Fruit fly (Drosophila melanogaster) whole organism, embryonic: ENCODE data around the gene CycA.

Source experiments
- Atf3 ChIP-seq: fragments of 200-800 bp; sonication (Bioruptor generic); optimal IDR thresholded peaks from 3 replicates; lab custom pipeline; 2016; ENCODE audit warnings: missing biosample characterization, missing genetic modification characterization
- Atf6 ChIP-seq: fragments of 200-800 bp; sonication (Bioruptor generic); IDR thresholded peaks from 2 replicates; pipeline ENCODE4 v1.3.6; 2022; ENCODE audit warnings: missing biosample characterization, missing genetic modification characterization
- Awh ChIP-seq: fragments of 200-800 bp; sonication (Bioruptor generic); IDR thresholded peaks from 2 replicates; pipeline ENCODE4, ENCODE4 v1.3.6; 2022; ENCODE audit warnings: missing biosample characterization, missing genetic modification characterization
- CG10959 ChIP-seq: fragments of 200-800 bp; sonication (Bioruptor generic); IDR thresholded peaks from 2 replicates; pipeline ENCODE4 v1.3.6; 2022; ENCODE audit warnings: missing biosample characterization, missing genetic modification characterization
- CG11504 ChIP-seq: fragments of 200-800 bp; sonication (Bioruptor generic); optimal IDR thresholded peaks from 3 replicates; lab custom pipeline; 2019; ENCODE audit warnings: missing biosample characterization, mild to moderate bottlenecking, missing genetic modification characterization, moderate library complexity
- CG11696 ChIP-seq: fragments of 200-800 bp; sonication (Bioruptor generic); IDR thresholded peaks from 2 replicates; pipeline ENCODE4 v1.3.6; 2022; ENCODE audit warnings: missing biosample characterization, missing genetic modification characterization
- CG12071 ChIP-seq: fragments of 200-800 bp; sonication (Bioruptor generic); optimal IDR thresholded peaks from 3 replicates; lab custom pipeline; 2018; ENCODE audit warnings: missing biosample characterization, mild to moderate bottlenecking, missing genetic modification characterization
- CG1603 ChIP-seq: fragments of 200-800 bp; sonication (Bioruptor generic); optimal IDR thresholded peaks from 2 replicates; lab custom pipeline; 2019; ENCODE audit warnings: missing biosample characterization, mild to moderate bottlenecking, missing genetic modification characterization, moderate library complexity
- CG18764 ChIP-seq: fragments of 200-800 bp; sonication (Bioruptor generic); optimal IDR thresholded peaks from 3 replicates; lab custom pipeline; 2016; ENCODE audit warnings: missing biosample characterization, missing genetic modification characterization
- CG31365 ChIP-seq: fragments of 200-800 bp; sonication (Bioruptor generic); optimal IDR thresholded peaks from 2 replicates; lab custom pipeline; 2018; ENCODE audit warnings: missing biosample characterization, mild to moderate bottlenecking, missing genetic modification characterization
- CG3163 ChIP-seq: fragments of 200-800 bp; sonication (Bioruptor generic); optimal IDR thresholded peaks from 3 replicates; lab custom pipeline; 2016; ENCODE audit warnings: missing biosample characterization, missing genetic modification characterization
- CG6765 ChIP-seq: fragments of 200-800 bp; sonication (Bioruptor generic); optimal IDR thresholded peaks from 3 replicates; lab custom pipeline; 2017; ENCODE audit warnings: missing biosample characterization, mild to moderate bottlenecking, missing genetic modification characterization
- CG7963 ChIP-seq: fragments of 200-800 bp; sonication (Bioruptor generic); IDR thresholded peaks from 3 replicates; pipeline ENCODE4 v1.3.6; 2022; ENCODE audit warnings: missing biosample characterization, missing genetic modification characterization; ENCODE audit not compliant: partially characterized antibody
- CG9932 ChIP-seq: fragments of 200-800 bp; sonication (Bioruptor generic); IDR thresholded peaks from 2 replicates; pipeline ENCODE4 v1.3.6; 2022; ENCODE audit warnings: missing biosample characterization, missing genetic modification characterization
- Dip3 ChIP-seq: fragments of 200-800 bp; sonication (Bioruptor generic); optimal IDR thresholded peaks from 3 replicates; lab custom pipeline; 2016; ENCODE audit warnings: missing biosample characterization, missing genetic modification characterization
- Dp ChIP-seq: fragments of 200-800 bp; sonication (Bioruptor generic); optimal IDR thresholded peaks from 2 replicates; lab custom pipeline; 2018; ENCODE audit warnings: missing biosample characterization, mild to moderate bottlenecking, missing genetic modification characterization, moderate library complexity
- H15 ChIP-seq: fragments of 200-800 bp; sonication (Bioruptor generic); IDR thresholded peaks from 3 replicates; pipeline ENCODE4 v1.3.6; 2022; ENCODE audit warnings: missing biosample characterization, missing genetic modification characterization
- Hand ChIP-seq: fragments of 200-800 bp; sonication (Bioruptor generic); optimal IDR thresholded peaks from 2 replicates; lab custom pipeline; 2017; ENCODE audit warnings: mild to moderate bottlenecking, missing biosample characterization, missing genetic modification reagents, missing genetic modification characterization
- Lpt ChIP-seq: fragments of >200 bp; optimal IDR thresholded peaks from 2 replicates; lab custom pipeline; 2018; ENCODE audit warnings: missing biosample characterization, missing genetic modification characterization
- Mad ChIP-seq: fragments of 200-800 bp; sonication (Bioruptor generic); optimal IDR thresholded peaks from 2 replicates; lab custom pipeline; 2016; ENCODE audit warnings: missing biosample characterization, missing genetic modification characterization
- Myb ChIP-seq: fragments of 200-800 bp; sonication (Bioruptor generic); optimal IDR thresholded peaks from 2 replicates; lab custom pipeline; 2016; ENCODE audit warnings: missing biosample characterization, missing genetic modification characterization
- NfI ChIP-seq: fragments of 200-800 bp; sonication (Bioruptor generic); optimal IDR thresholded peaks from 3 replicates; lab custom pipeline; 2018; ENCODE audit warnings: missing biosample characterization, mild to moderate bottlenecking, missing genetic modification characterization, moderate library complexity
- PHDP ChIP-seq: fragments of 200-800 bp; sonication (Bioruptor generic); optimal IDR thresholded peaks from 3 replicates; lab custom pipeline; 2018; ENCODE audit warnings: missing biosample characterization, mild to moderate bottlenecking, missing genetic modification characterization, moderate library complexity
- Stat92E ChIP-seq, 3 experiments: fragments of >200 bp in 2 of 3; fragments of 200-800 bp in 1 of 3; sonication (Bioruptor generic) in 1 of 3; optimal IDR thresholded peaks; 2 replicates each; lab custom pipeline; 2017 to 2019; ENCODE audit warnings: missing biosample characterization in 3 of 3, missing genetic modification characterization in 3 of 3, mild to moderate bottlenecking in 1 of 3, moderate library complexity in 1 of 3
- YL-1 ChIP-seq: fragments of 200-800 bp; sonication (Bioruptor generic); optimal IDR thresholded peaks from 3 replicates; lab custom pipeline; 2017; ENCODE audit warnings: missing biosample characterization, mild to moderate bottlenecking, missing genetic modification characterization
- ase ChIP-seq: fragments of 200-800 bp; sonication (Bioruptor generic); IDR thresholded peaks from 3 replicates; pipeline ENCODE4 v1.3.6; 2022; ENCODE audit warnings: missing biosample characterization, missing genetic modification characterization
- bbx ChIP-seq: fragments of 200-800 bp; sonication (Bioruptor generic); IDR thresholded peaks from 2 replicates; pipeline ENCODE4 v1.3.6; 2022; ENCODE audit warnings: missing biosample characterization, missing genetic modification characterization; ENCODE audit not compliant: partially characterized antibody
- cato ChIP-seq: fragments of 200-800 bp; sonication (Bioruptor generic); optimal IDR thresholded peaks from 2 replicates; lab custom pipeline; 2016; ENCODE audit warnings: missing biosample characterization, missing genetic modification characterization, borderline replicate concordance
- dati ChIP-seq: fragments of 200-800 bp; sonication (Bioruptor generic); IDR thresholded peaks from 2 replicates; pipeline ENCODE4 v1.3.6; 2022; ENCODE audit warnings: missing biosample characterization, missing genetic modification characterization
- dimm ChIP-seq: fragments of 200-800 bp; sonication (Bioruptor generic); IDR thresholded peaks from 2 replicates; pipeline ENCODE4 v1.3.6; 2022; ENCODE audit warnings: missing biosample characterization, missing genetic modification characterization
- exex ChIP-seq: fragments of 200-800 bp; sonication (Bioruptor generic); optimal IDR thresholded peaks from 4 replicates; lab custom pipeline; 2018; ENCODE audit warnings: missing biosample characterization, mild to moderate bottlenecking, missing genetic modification characterization, moderate library complexity
- fru ChIP-seq: fragments of >200 bp; optimal IDR thresholded peaks from 2 replicates; lab custom pipeline; 2017
- ftz-f1 ChIP-seq: fragments of 200-800 bp; sonication (Bioruptor generic); optimal IDR thresholded peaks from 2 replicates; lab custom pipeline; 2016; ENCODE audit warnings: missing biosample characterization, missing genetic modification characterization
- gro ChIP-seq: fragments of 200-800 bp; sonication (Bioruptor generic); optimal IDR thresholded peaks from 2 replicates; lab custom pipeline; 2016; ENCODE audit warnings: missing biosample characterization, missing genetic modification characterization
- gsb ChIP-seq: fragments of 200-800 bp; sonication (Bioruptor generic); IDR thresholded peaks from 2 replicates; pipeline ENCODE4 v1.3.6; 2022; ENCODE audit warnings: missing biosample characterization, missing genetic modification characterization
- insv ChIP-seq, 2 experiments: fragments of 200-800 bp; sonication (Bioruptor generic); optimal IDR thresholded peaks; 3 replicates each; lab custom pipeline; 2016 to 2018; ENCODE audit warnings: missing biosample characterization in 2 of 2, missing genetic modification characterization in 2 of 2
- inv ChIP-seq: fragments of 200-800 bp; sonication (Bioruptor generic); IDR thresholded peaks from 2 replicates; pipeline ENCODE4 v1.3.6; 2022; ENCODE audit warnings: missing biosample characterization, missing genetic modification characterization; ENCODE audit not compliant: partially characterized antibody
- jigr1 ChIP-seq: fragments of 200-800 bp; sonication (Bioruptor generic); IDR thresholded peaks from 3 replicates; pipeline ENCODE4 v1.3.6; 2022; ENCODE audit warnings: missing biosample characterization, missing genetic modification characterization
- kay ChIP-seq: fragments of 200-800 bp; sonication (Bioruptor generic); optimal IDR thresholded peaks from 2 replicates; lab custom pipeline; 2016; ENCODE audit warnings: missing biosample characterization, missing genetic modification characterization
- ken ChIP-seq: fragments of 200-800 bp; sonication (Bioruptor generic); IDR thresholded peaks from 3 replicates; pipeline ENCODE4 v1.3.6; 2022; ENCODE audit warnings: missing biosample characterization, missing genetic modification characterization
- lilli ChIP-seq: fragments of 200-800 bp; sonication (Bioruptor generic); optimal IDR thresholded peaks from 3 replicates; lab custom pipeline; 2016; ENCODE audit warnings: missing biosample characterization, missing genetic modification characterization
- lmd ChIP-seq: fragments of 200-800 bp; sonication (Bioruptor generic); IDR thresholded peaks from 2 replicates; pipeline ENCODE4 v1.3.6; 2022; ENCODE audit warnings: missing biosample characterization, missing genetic modification characterization
- mirr ChIP-seq: fragments of 200-800 bp; sonication (Bioruptor generic); optimal IDR thresholded peaks from 3 replicates; lab custom pipeline; 2018; ENCODE audit warnings: missing biosample characterization, mild to moderate bottlenecking, missing genetic modification characterization
- onecut ChIP-seq: fragments of 200-800 bp; sonication (Bioruptor generic); IDR thresholded peaks from 2 replicates; pipeline ENCODE4 v1.3.6; 2022; ENCODE audit warnings: missing biosample characterization, missing genetic modification characterization
- pros ChIP-seq: fragments of 200-800 bp; sonication (Bioruptor generic); optimal IDR thresholded peaks from 3 replicates; lab custom pipeline; 2019; ENCODE audit warnings: missing biosample characterization, mild to moderate bottlenecking, missing genetic modification characterization, moderate library complexity
- sd ChIP-seq: fragments of 200-800 bp; sonication (Bioruptor generic); optimal IDR thresholded peaks from 3 replicates; lab custom pipeline; 2018; ENCODE audit warnings: missing biosample characterization, mild to moderate bottlenecking, missing genetic modification characterization, moderate library complexity
- seq ChIP-seq: fragments of 200-800 bp; sonication (Bioruptor generic); IDR thresholded peaks from 2 replicates; pipeline ENCODE4 v1.3.6; 2022; ENCODE audit warnings: missing biosample characterization, missing genetic modification characterization
- so ChIP-seq: fragments of 200-800 bp; sonication (Bioruptor generic); IDR thresholded peaks from 3 replicates; pipeline ENCODE4 v1.3.6; 2022; ENCODE audit warnings: missing biosample characterization, missing genetic modification characterization
- stc ChIP-seq: fragments of 200-800 bp; sonication (Bioruptor generic); IDR thresholded peaks from 2 replicates; pipeline ENCODE4 v1.3.6; 2022; ENCODE audit warnings: missing biosample characterization, missing genetic modification characterization
- stwl ChIP-seq: fragments of 200-800 bp; sonication (Bioruptor generic); optimal IDR thresholded peaks from 3 replicates; lab custom pipeline; 2018; ENCODE audit warnings: missing biosample characterization, mild to moderate bottlenecking, missing genetic modification characterization, moderate library complexity
- trem ChIP-seq: fragments of 200-800 bp; optimal IDR thresholded peaks from 3 replicates; lab custom pipeline; 2019; ENCODE audit warnings: missing biosample characterization, mild to moderate bottlenecking, missing genetic modification characterization, moderate library complexity
- zfh2 ChIP-seq: fragments of 200-800 bp; sonication (Bioruptor generic); optimal IDR thresholded peaks from 2 replicates; lab custom pipeline; 2016; ENCODE audit warnings: missing biosample characterization, missing genetic modification characterization

Gene CycA

dm6 chr3L:11795440-11795983, 37.9 kb downstream of the CycA start, which contains the start of gene Klp68D (continued):
- TF ChIP-seq inv (0 out of 2 replicates have a peak, but pooled peaks have one; percentile 16), pros (no peak), CG7963 (GFP tag; lab: Robert Waterston, UW) (no peak), CG31365 (no peak), YL-1 (GFP tag; lab: Kevin White, UChicago) (peak; percentile 45), dimm (GFP tag; lab: Robert Waterston, UW) (no peak), Hand (GFP tag; lab: Kevin White, UChicago) (no peak), CG6765 (GFP tag; lab: Kevin White, UChicago) (no peak), gsb (no peak), bbx (0 out of 2 replicates have a peak, but pooled peaks have one; percentile 13), Atf3 (no peak), sd (tag; lab: Kevin White, UChicago) (no peak), dati (no peak), CG9932 (GFP tag; lab: Robert Waterston, UW) (no peak), seq (no peak), kay (GFP tag; lab: Kevin White, UChicago) (peak; percentile 37), mirr (GFP tag; lab: Kevin White, UChicago) (no peak), CG18764 (GFP tag; lab: Kevin White, UChicago) (no peak), gro (GFP tag; lab: Kevin White, UChicago) (no peak), lilli (GFP tag; lab: Kevin White, UChicago) (no peak), ase (GFP tag; lab: Robert Waterston, UW) (no peak), CG12071 (GFP tag; lab: Kevin White, UChicago) (no peak), Dip3 (no peak), CG3163 (GFP tag; lab: Kevin White, UChicago) (no peak), PHDP (tag; lab: Kevin White, UChicago) (no peak), stc (GFP tag; lab: Robert Waterston, UW) (no peak), Stat92E (GFP tag; optimal IDR thresholded peaks at IDR 0.05; lab: Kevin White, UChicago) (no peak), insv (GFP tag; optimal IDR thresholded peaks at IDR 0.05; lab: Kevin White, UChicago) (no peak), Mad (GFP tag; lab: Kevin White, UChicago) (no peak), NfI (GFP tag; lab: Kevin White, UChicago) (no peak), trem (tag; lab: Kevin White, UChicago) (no peak), fru (lab: Kevin White, UChicago) (no peak), CG10959 (GFP tag; lab: Robert Waterston, UW) (no peak), Atf6 (GFP tag; lab: Robert Waterston, UW) (no peak), jigr1 (GFP tag; lab: Robert Waterston, UW) (no peak), zfh2 (GFP tag; lab: Kevin White, UChicago) (no peak), lmd (GFP tag; lab: Robert Waterston, UW) (no peak), exex (tag; lab: Kevin White, UChicago) (no peak), Myb (GFP tag; lab: Kevin White, UChicago) (peak; percentile 31), CG11504 (tag; lab: Kevin White, UChicago) (peak; percentile 26), Dp (GFP tag; lab: Kevin White, UChicago) (peak; percentile 89), stwl (tag; lab: Kevin White, UChicago) (peak; percentile 78), CG11696 (GFP tag; lab: Robert Waterston, UW) (no peak), ftz-f1 (peak; percentile 72), cato (GFP tag; lab: Kevin White, UChicago) (no peak), H15 (GFP tag; lab: Robert Waterston, UW) (no peak), onecut (peak; percentile 92), so (no peak), Awh (GFP tag; lab: Robert Waterston, UW) (no peak), ken (GFP tag; lab: Robert Waterston, UW) (no peak), CG1603 (tag; lab: Kevin White, UChicago) (no peak), Lpt (GFP tag; lab: Kevin White, UChicago) (no peak)
